Fruit fly (Drosophila melanogaster): ENCODE data around the gene Pgd.

- TF ChIP-seq psq (GFP tag; optimal IDR thresholded peaks at IDR 0.05): no peak
- TF ChIP-seq rgr (GFP tag; optimal IDR thresholded peaks at IDR 0.05): no peak
- no peak for TF ChIP-seq Hr78 (GFP tag; optimal IDR thresholded peaks at IDR 0.05)
- TF ChIP-seq dsf (GFP tag; optimal IDR thresholded peaks at IDR 0.05; ENCODE audit: borderline replicate concordance): no peak
- TF ChIP-seq Myc (optimal IDR thresholded peaks at IDR 0.05): no peak
- TF ChIP-seq h (GFP tag; optimal IDR thresholded peaks at IDR 0.05): no peak
- no peak for TF ChIP-seq OdsH (GFP tag; optimal IDR thresholded peaks at IDR 0.05)
- no peak for TF ChIP-seq HLH106 (tag; optimal IDR thresholded peaks at IDR 0.05)
- TF ChIP-seq dl (GFP tag; optimal IDR thresholded peaks at IDR 0.05; ENCODE audit: insufficient read depth in 1 of 2, partially characterized antibody in 2 of 2): no peak
- TF ChIP-seq CG32264 (GFP tag; optimal IDR thresholded peaks at IDR 0.05): no peak
- TF ChIP-seq usp (GFP tag; optimal IDR thresholded peaks at IDR 0.05): no peak
- no peak for TF ChIP-seq Rel (GFP tag; optimal IDR thresholded peaks at IDR 0.05)
- no peak for TF ChIP-seq Rel (tag; optimal IDR thresholded peaks at IDR 0.05)
Measured at dm6 chrX:2104365-2104764, 40.6 kb upstream of the Pgd start.

All from whole organism, wandering third instar larva.